Worm (Caenorhabditis elegans): Measurements from ENCODE around the gene lin-42.

- peak; percentile 54 to 55 for TF ChIP-seq lin-35 (GFP tag; optimal IDR thresholded peaks at IDR 0.05)
- no peak for TF ChIP-seq mab-9 (GFP tag; IDR thresholded peaks at IDR 0.05)
- TF ChIP-seq dpl-1 (GFP tag; optimal IDR thresholded peaks at IDR 0.05), result peak in 2 of 3 experiments; percentile 10 to 13
- peak in 1 of 2 experiments; percentile 57 for TF ChIP-seq ztf-11 (tag; optimal IDR thresholded peaks at IDR 0.05)
- peak; percentile 38 for TF ChIP-seq ceh-8 (GFP tag; optimal IDR thresholded peaks at IDR 0.05)
- TF ChIP-seq lin-14 (GFP tag; optimal IDR thresholded peaks at IDR 0.05), result peak; percentile 91
- TF ChIP-seq unc-130 (tag; optimal IDR thresholded peaks at IDR 0.05), result no peak
- no peak for TF ChIP-seq ama-1 (optimal IDR thresholded peaks at IDR 0.05)
- peak; percentile 56 to 78 for TF ChIP-seq efl-1 (optimal IDR thresholded peaks at IDR 0.05)
- peak in 1 of 2 experiments; percentile 28 for TF ChIP-seq efl-1 (GFP tag; optimal IDR thresholded peaks at IDR 0.05 in 1 of 2)
- no peak for TF ChIP-seq nhr-237 (tag; optimal IDR thresholded peaks at IDR 0.05)
- TF ChIP-seq fkh-8 (tag; optimal IDR thresholded peaks at IDR 0.05), result peak; percentile 64
- TF ChIP-seq Y116A8C.19 (tag; optimal IDR thresholded peaks at IDR 0.05; ENCODE audit: borderline replicate concordance), result no peak
These were observed 5.3 kb downstream of the lin-42 start for ce11 chrII:1246855-1247259.
